Worm (Caenorhabditis elegans) whole organism, L4 larva: ENCODE data around the gene zhit-2.

Experiments used
- T20F7.1 ChIP-seq: fragments of 200-800 bp; sonication (Bioruptor generic); optimal IDR thresholded peaks from 2 replicates; lab custom pipeline; 2018; ENCODE audit warnings: mild to moderate bottlenecking, missing genetic modification characterization, missing compliant biosample characterization
- T26A8.4 ChIP-seq: fragments of 200-800 bp; sonication (Bioruptor generic); IDR thresholded peaks from 2 replicates; pipeline ENCODE4 v1.3.6; 2022; ENCODE audit warnings: missing genetic modification characterization, missing compliant biosample characterization
- Y48G9A.11 ChIP-seq: fragments of 200-800 bp; sonication (Bioruptor generic); IDR thresholded peaks from 2 replicates; pipeline ENCODE4 v1.3.6; 2022; ENCODE audit warnings: missing genetic modification reagents, missing genetic modification characterization, missing compliant biosample characterization
- ZK337.2 ChIP-seq: fragments of 200-800 bp; sonication (Bioruptor generic); IDR thresholded peaks from 2 replicates; pipeline ENCODE4 v1.3.6; 2022; ENCODE audit warnings: missing genetic modification reagents, missing genetic modification characterization, missing compliant biosample characterization
- aly-2 ChIP-seq: sonication (generic microtip); optimal IDR thresholded peaks from 2 replicates; lab custom pipeline; 2018; ENCODE audit warnings: missing biosample characterization, missing genetic modification characterization
- ama-1 ChIP-seq: fragments of 150-350 bp; optimal IDR thresholded peaks from 2 replicates; lab custom pipeline; 2014; ENCODE audit warnings: inconsistent platforms, mixed read lengths
- attf-4 ChIP-seq: sonication (generic microtip); optimal IDR thresholded peaks from 3 replicates; lab custom pipeline; 2017; ENCODE audit warnings: missing biosample characterization, missing genetic modification characterization
- ceh-44 ChIP-seq: fragments of 200-800 bp; sonication (Bioruptor generic); IDR thresholded peaks from 2 replicates; pipeline ENCODE4 v1.3.6; 2022; ENCODE audit warnings: missing genetic modification reagents, missing genetic modification characterization, missing compliant biosample characterization
- ceh-82 ChIP-seq: sonication (generic microtip); optimal IDR thresholded peaks from 2 replicates; lab custom pipeline; 2017; ENCODE audit warnings: missing biosample characterization, missing genetic modification characterization
- ces-1 ChIP-seq: fragments of 150-350 bp; sonication (generic microtip); optimal IDR thresholded peaks from 4 replicates; lab custom pipeline; 2014; ENCODE audit warnings: missing biosample characterization, missing genetic modification reagents, missing genetic modification characterization
- daf-16 ChIP-seq, 3 experiments: sonication (generic microtip); optimal IDR thresholded peaks; 2 replicates each; lab custom pipeline; 2016 to 2017; ENCODE audit warnings: missing genetic modification characterization in 3 of 3, missing genetic modification reagents in 3 of 3, mild to moderate bottlenecking in 2 of 3, missing compliant biosample characterization in 2 of 3, missing biosample characterization in 1 of 3, moderate library complexity in 1 of 3
- daf-19 ChIP-seq: fragments of 200-800 bp; sonication (Bioruptor generic); conservative IDR thresholded peaks from 2 replicates; pipeline ENCODE4 v1.3.6; 2022; ENCODE audit warnings: missing genetic modification characterization, missing compliant biosample characterization
- daf-8 ChIP-seq: fragments of 200-800 bp; sonication (Bioruptor generic); IDR thresholded peaks from 2 replicates; pipeline ENCODE4 v1.3.6; 2022; ENCODE audit warnings: missing genetic modification characterization, missing compliant biosample characterization
- dmd-8 ChIP-seq: fragments of 200-800 bp; sonication (Bioruptor generic); IDR thresholded peaks from 2 replicates; pipeline ENCODE4 v1.3.6; 2022; ENCODE audit warnings: missing genetic modification characterization, missing compliant biosample characterization
- fkh-10 ChIP-seq: fragments of 150-350 bp; optimal IDR thresholded peaks from 2 replicates; lab custom pipeline; 2014; ENCODE audit warnings: missing biosample characterization, missing genetic modification reagents, missing genetic modification characterization
- hlh-11 ChIP-seq: fragments of 200-800 bp; sonication (Bioruptor generic); optimal IDR thresholded peaks from 2 replicates; lab custom pipeline; 2018; ENCODE audit warnings: mild to moderate bottlenecking, missing genetic modification characterization, missing compliant biosample characterization
- hmg-1.1 ChIP-seq: fragments of 200-800 bp; sonication (Bioruptor generic); IDR thresholded peaks from 2 replicates; pipeline ENCODE4 v1.3.6; 2022; ENCODE audit warnings: missing genetic modification reagents, missing genetic modification characterization, missing compliant biosample characterization
- jun-1 ChIP-seq: fragments of 150-350 bp; optimal IDR thresholded peaks from 2 replicates; lab custom pipeline; 2014; ENCODE audit warnings: missing biosample characterization, missing genetic modification reagents, missing genetic modification characterization
- lin-1 ChIP-seq: fragments of 200-800 bp; sonication (Bioruptor generic); IDR thresholded peaks from 2 replicates; pipeline ENCODE4 v1.3.6; 2022; ENCODE audit warnings: missing genetic modification reagents, missing genetic modification characterization, missing compliant biosample characterization
- lin-13 ChIP-seq: fragments of 150-350 bp; optimal IDR thresholded peaks from 2 replicates; lab custom pipeline; 2014; ENCODE audit warnings: missing biosample characterization, missing genetic modification reagents, missing genetic modification characterization
- lin-29 ChIP-seq: fragments of 200-800 bp; sonication (Bioruptor generic); IDR thresholded peaks from 2 replicates; pipeline ENCODE4 v1.3.6; 2022; ENCODE audit warnings: missing genetic modification reagents, missing genetic modification characterization, missing compliant biosample characterization
- lin-38 ChIP-seq: fragments of 200-800 bp; sonication (Bioruptor generic); IDR thresholded peaks from 2 replicates; pipeline ENCODE4 v1.3.6; 2022; ENCODE audit warnings: missing genetic modification reagents, missing genetic modification characterization, missing compliant biosample characterization
- lsy-2 ChIP-seq, 2 experiments: fragments of 150-350 bp in 1 of 2; sonication (generic microtip) in 1 of 2; optimal IDR thresholded peaks; 2 replicates each; lab custom pipeline; 2014 to 2017; ENCODE audit warnings: missing biosample characterization in 2 of 2, missing genetic modification characterization in 2 of 2
- mdt-29 ChIP-seq: fragments of 200-800 bp; sonication (Bioruptor generic); IDR thresholded peaks from 2 replicates; pipeline ENCODE4 v1.3.6; 2022; ENCODE audit warnings: missing genetic modification reagents, missing genetic modification characterization, missing compliant biosample characterization
- mep-1 ChIP-seq: fragments of 150-350 bp; sonication (generic microtip); optimal IDR thresholded peaks from 3 replicates; lab custom pipeline; 2014; ENCODE audit warnings: missing biosample characterization, missing genetic modification characterization
- mxl-2 ChIP-seq: fragments of 200-800 bp; sonication (Bioruptor generic); conservative IDR thresholded peaks from 2 replicates; pipeline ENCODE4 v1.3.6; 2022; ENCODE audit warnings: missing genetic modification reagents, missing genetic modification characterization, missing compliant biosample characterization
- mxl-3 ChIP-seq: fragments of 200-800 bp; sonication (Bioruptor generic); optimal IDR thresholded peaks from 2 replicates; lab custom pipeline; 2018; ENCODE audit warnings: mild to moderate bottlenecking, missing genetic modification characterization, missing compliant biosample characterization
- nhr-10 ChIP-seq: fragments of 150-350 bp; optimal IDR thresholded peaks from 2 replicates; lab custom pipeline; 2014; ENCODE audit warnings: missing biosample characterization, missing genetic modification characterization
- nhr-102 ChIP-seq: sonication (generic microtip); optimal IDR thresholded peaks from 2 replicates; lab custom pipeline; 2016; ENCODE audit warnings: mild to moderate bottlenecking, missing genetic modification characterization, moderate library complexity, missing compliant biosample characterization
- nhr-11 ChIP-seq: fragments of 150-350 bp; optimal IDR thresholded peaks from 2 replicates; lab custom pipeline; 2014; ENCODE audit warnings: missing biosample characterization, missing genetic modification characterization
- nhr-111 ChIP-seq: fragments of 200-800 bp; sonication (Bioruptor generic); optimal IDR thresholded peaks from 2 replicates; lab custom pipeline; 2018; ENCODE audit warnings: mild to moderate bottlenecking, missing genetic modification characterization, missing compliant biosample characterization
- nhr-25 ChIP-seq: sonication (generic microtip); optimal IDR thresholded peaks from 2 replicates; lab custom pipeline; 2017; ENCODE audit warnings: missing genetic modification characterization, mild to moderate bottlenecking, missing compliant biosample characterization, antibody characterized with exemption, moderate library complexity, borderline replicate concordance; ENCODE audit not compliant: insufficient read depth
- nhr-28 ChIP-seq: fragments of 150-350 bp; optimal IDR thresholded peaks from 2 replicates; lab custom pipeline; 2014; ENCODE audit warnings: missing biosample characterization, missing genetic modification characterization
- nhr-42 ChIP-seq: fragments of 200-800 bp; sonication (Bioruptor generic); IDR thresholded peaks from 2 replicates; pipeline ENCODE4 v1.3.6; 2022; ENCODE audit warnings: missing genetic modification characterization, missing compliant biosample characterization
- nhr-48 ChIP-seq: sonication (generic microtip); optimal IDR thresholded peaks from 2 replicates; lab custom pipeline; 2016; ENCODE audit warnings: mild to moderate bottlenecking, missing genetic modification characterization, missing compliant biosample characterization
- nhr-6 ChIP-seq: fragments of 150-350 bp; optimal IDR thresholded peaks from 2 replicates; lab custom pipeline; 2014; ENCODE audit warnings: missing biosample characterization, missing genetic modification characterization
- nhr-76 ChIP-seq: fragments of 150-350 bp; optimal IDR thresholded peaks from 2 replicates; lab custom pipeline; 2014; ENCODE audit warnings: missing biosample characterization, missing genetic modification characterization
- pha-4 ChIP-seq, 2 experiments: fragments of 150-350 bp in 1 of 2; fragments of 200-800 bp in 1 of 2; sonication (Bioruptor generic) in 1 of 2; IDR thresholded peaks in 1 of 2; optimal IDR thresholded peaks in 1 of 2; 2 replicates each; pipeline versions ENCODE4 v1.3.6 to Lab custom; 2014 to 2022; ENCODE audit warnings: missing genetic modification characterization in 2 of 2, missing genetic modification reagents in 2 of 2, missing biosample characterization in 1 of 2, missing compliant biosample characterization in 1 of 2
- pqm-1 ChIP-seq: sonication (generic microtip); optimal IDR thresholded peaks from 2 replicates; lab custom pipeline; 2017; ENCODE audit warnings: missing biosample characterization, missing genetic modification characterization
- rbr-2 ChIP-seq: sonication (generic microtip); optimal IDR thresholded peaks from 2 replicates; lab custom pipeline; 2016; ENCODE audit warnings: missing genotype, missing genetic modification characterization, missing compliant biosample characterization
- snpc-1.2 ChIP-seq: fragments of 200-800 bp; sonication (Bioruptor generic); IDR thresholded peaks from 2 replicates; pipeline ENCODE4 v1.3.6; 2022; ENCODE audit warnings: missing genetic modification reagents, missing genetic modification characterization, missing compliant biosample characterization
- snpc-4 ChIP-seq: fragments of 150-350 bp; optimal IDR thresholded peaks from 2 replicates; lab custom pipeline; 2014; ENCODE audit warnings: missing biosample characterization, missing genetic modification characterization
- spr-1 ChIP-seq: sonication (generic microtip); optimal IDR thresholded peaks from 2 replicates; lab custom pipeline; 2016; ENCODE audit warnings: mild to moderate bottlenecking, missing genetic modification characterization, missing compliant biosample characterization
- spr-3 ChIP-seq: fragments of 200-800 bp; sonication (Bioruptor generic); optimal IDR thresholded peaks from 2 replicates; lab custom pipeline; 2018; ENCODE audit warnings: mild to moderate bottlenecking, missing genetic modification characterization, missing compliant biosample characterization
- unc-39 ChIP-seq: sonication (generic microtip); optimal IDR thresholded peaks from 2 replicates; lab custom pipeline; 2017; ENCODE audit warnings: missing biosample characterization, missing genetic modification characterization
- vab-7 ChIP-seq: fragments of 200-800 bp; sonication (Bioruptor generic); IDR thresholded peaks from 2 replicates; pipeline ENCODE4 v1.3.6; 2022; ENCODE audit warnings: missing genetic modification reagents, missing genetic modification characterization, missing compliant biosample characterization
- zag-1 ChIP-seq: fragments of 150-350 bp; optimal IDR thresholded peaks from 2 replicates; lab custom pipeline; 2014; ENCODE audit warnings: missing biosample characterization, missing genetic modification characterization
- zfp-2 ChIP-seq: sonication (generic microtip); optimal IDR thresholded peaks from 2 replicates; lab custom pipeline; 2016; ENCODE audit warnings: mild to moderate bottlenecking, missing genetic modification characterization, missing compliant biosample characterization
- ztf-11 ChIP-seq: fragments of 150-350 bp; optimal IDR thresholded peaks from 2 replicates; lab custom pipeline; 2014; ENCODE audit warnings: missing biosample characterization, missing genetic modification characterization
- ztf-7 ChIP-seq: fragments of 150-350 bp; optimal IDR thresholded peaks from 2 replicates; lab custom pipeline; 2014; ENCODE audit warnings: missing biosample characterization, missing genetic modification characterization

zhit-2 gene

ce11 chrIII:4195306-4196008 lies 48.7 kb downstream of the zhit-2 start (continued):
- TF ChIP-seq lin-13 (GFP tag; lab: Kevin White, UChicago) (peak; percentile 26), nhr-111 (peak; percentile 80), nhr-28 (tag; lab: Kevin White, UChicago) (no peak), nhr-11 (tag; lab: Kevin White, UChicago) (no peak), aly-2 (no peak), ces-1 (GFP tag; lab: Kevin White, UChicago) (peak; percentile 38), nhr-76 (peak; percentile 16), attf-4 (peak; percentile 69), zag-1 (tag; lab: Kevin White, UChicago) (no peak), fkh-10 (no peak), hlh-11 (peak; percentile 48), snpc-4 (no peak), nhr-102 (tag; lab: Kevin White, UChicago) (peak; percentile 90), nhr-48 (peak; percentile 23), T26A8.4 (GFP tag; lab: Robert Waterston, UW) (peak; percentile 97), vab-7 (no peak), lin-38 (GFP tag; lab: Robert Waterston, UW) (peak; percentile 67), pqm-1 (tag; lab: Kevin White, UChicago) (peak; percentile 11), lsy-2 (tag; optimal IDR thresholded peaks at IDR 0.05; lab: Kevin White, UChicago) (peak; percentile 10 to 81), jun-1 (peak; percentile 63), daf-16 (GFP tag; optimal IDR thresholded peaks at IDR 0.05; lab: Kevin White, UChicago) (peak; percentile 33 to 62), daf-16 (tag; optimal IDR thresholded peaks at IDR 0.05; lab: Kevin White, UChicago) (peak; percentile 59), rbr-2 (tag; lab: Kevin White, UChicago) (peak; percentile 43), dmd-8 (GFP tag; lab: Robert Waterston, UW) (0 out of 2 replicates have a peak, but pooled peaks have one; percentile 36), zfp-2 (tag; lab: Kevin White, UChicago) (no peak), snpc-1.2 (GFP tag; lab: Robert Waterston, UW) (peak; percentile 71), T20F7.1 (GFP tag; lab: Kevin White, UChicago) (peak; percentile 75), Y48G9A.11 (GFP tag; lab: Robert Waterston, UW) (peak; percentile 77), ceh-82 (tag; lab: Kevin White, UChicago) (no peak), mep-1 (tag; lab: Kevin White, UChicago) (peak; percentile 76), lin-29 (GFP tag; lab: Robert Waterston, UW) (no peak), hmg-1.1 (GFP tag; lab: Robert Waterston, UW) (peak; percentile 52), mxl-3 (GFP tag; lab: Kevin White, UChicago) (peak; percentile 43), nhr-6 (tag; lab: Kevin White, UChicago) (peak; percentile 34), lin-1 (GFP tag; lab: Robert Waterston, UW) (peak; percentile 57), spr-1 (tag; lab: Kevin White, UChicago) (peak; percentile 48), nhr-25 (no peak), nhr-10 (no peak), ama-1 (lab: Kevin White, UChicago) (peak; percentile 95), ztf-7 (tag; lab: Kevin White, UChicago) (no peak), mdt-29 (GFP tag; lab: Robert Waterston, UW) (0 out of 2 replicates have a peak, but pooled peaks have one; percentile 51), nhr-42 (GFP tag; lab: Robert Waterston, UW) (no peak), pha-4 (GFP tag; IDR thresholded peaks at IDR 0.05; lab: Robert Waterston, UW) (peak; percentile 67; the same call in 1 of the 2 replicates), pha-4 (tag; optimal IDR thresholded peaks at IDR 0.05; lab: Kevin White, UChicago) (peak; percentile 7), daf-8 (GFP tag; lab: Robert Waterston, UW) (no peak), daf-19 (GFP tag; lab: Robert Waterston, UW) (peak; percentile 82), ZK337.2 (GFP tag; lab: Robert Waterston, UW) (no peak), mxl-2 (GFP tag; lab: Robert Waterston, UW) (no peak), ztf-11 (tag; lab: Kevin White, UChicago) (no peak), spr-3 (GFP tag; lab: Kevin White, UChicago) (peak; percentile 72), unc-39 (tag; lab: Kevin White, UChicago) (no peak), ceh-44 (no peak)
